Worm (Caenorhabditis elegans): ENCODE data around the gene col-110.

DNA sequence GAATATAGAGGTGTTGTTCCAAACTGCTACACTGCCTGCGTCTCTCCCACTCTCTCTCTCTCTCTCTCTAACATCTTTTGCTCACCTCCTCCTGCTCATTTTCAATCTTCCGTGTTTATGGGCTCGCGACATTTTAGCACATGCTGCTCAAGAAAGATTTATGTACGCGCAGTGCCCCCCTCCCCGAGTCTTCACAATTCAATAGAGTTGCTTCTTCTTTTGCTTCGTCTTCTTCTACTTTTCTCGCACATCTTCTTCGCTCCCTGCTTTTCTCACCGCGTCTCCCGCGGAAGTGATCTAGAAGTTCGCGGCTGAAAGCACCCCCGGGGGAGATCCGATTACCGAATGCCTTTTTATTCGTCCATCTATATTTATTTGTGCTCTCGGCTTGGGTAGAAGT lies 38.9 kb downstream of the col-110 start:
- TF ChIP-seq nhr-12 (tag; optimal IDR thresholded peaks at IDR 0.05) (no peak), nhr-76 (tag; optimal IDR thresholded peaks at IDR 0.05) (no peak), sptf-1 (tag; optimal IDR thresholded peaks at IDR 0.05) (no peak), nhr-237 (tag; optimal IDR thresholded peaks at IDR 0.05) (no peak), elt-3 (tag; optimal IDR thresholded peaks at IDR 0.05) (no peak), snpc-4 (tag; optimal IDR thresholded peaks at IDR 0.05) (no peak), ceh-83 (GFP tag; optimal IDR thresholded peaks at IDR 0.05) (no peak), ztf-11 (tag; optimal IDR thresholded peaks at IDR 0.05) (no peak), lsy-2 (tag; optimal IDR thresholded peaks at IDR 0.05) (no peak), unc-62 (GFP tag; optimal IDR thresholded peaks at IDR 0.05) (no peak)
